Worm (Caenorhabditis elegans) whole organism, late embryonic: ENCODE results near the gene kin-20.

Experiments
- ama-1 ChIP-seq: fragments of 150-350 bp; optimal IDR thresholded peaks from 2 replicates; lab custom pipeline; 2014
- fkh-10 ChIP-seq: fragments of 150-350 bp; optimal IDR thresholded peaks from 2 replicates; lab custom pipeline; 2014; ENCODE audit warnings: missing biosample characterization, missing genetic modification reagents, missing genetic modification characterization
- hlh-6 ChIP-seq: sonication (generic microtip); optimal IDR thresholded peaks from 2 replicates; lab custom pipeline; 2016; ENCODE audit warnings: missing genotype, missing genetic modification characterization, missing compliant biosample characterization
- pqm-1 ChIP-seq: sonication (generic microtip); optimal IDR thresholded peaks from 2 replicates; lab custom pipeline; 2016; ENCODE audit warnings: missing genetic modification characterization, missing compliant biosample characterization
- rnt-1 ChIP-seq: sonication (generic microtip); optimal IDR thresholded peaks from 2 replicates; lab custom pipeline; 2016; ENCODE audit warnings: missing genetic modification characterization, missing compliant biosample characterization
- unc-86 ChIP-seq: sonication (generic microtip); optimal IDR thresholded peaks from 2 replicates; lab custom pipeline; 2016; ENCODE audit warnings: missing genetic modification characterization, missing compliant biosample characterization
- zip-5 ChIP-seq: sonication (generic microtip); optimal IDR thresholded peaks from 2 replicates; lab custom pipeline; 2016; ENCODE audit warnings: missing genetic modification characterization, missing compliant biosample characterization
- ztf-16 ChIP-seq: sonication (generic microtip); optimal IDR thresholded peaks from 2 replicates; lab custom pipeline; 2017; ENCODE audit warnings: missing genetic modification characterization, missing compliant biosample characterization

ce11 chrX:15297396-15297827 lies 19.8 kb upstream of the kin-20 start:
- TF ChIP-seq ztf-16 (tag; lab: Kevin White, UChicago) (peak; percentile 23), pqm-1 (no peak), rnt-1 (tag; lab: Kevin White, UChicago) (peak; percentile 12), ama-1 (no peak), hlh-6 (tag; lab: Kevin White, UChicago) (peak; percentile 75), fkh-10 (GFP tag; lab: Kevin White, UChicago) (no peak), zip-5 (tag; lab: Kevin White, UChicago) (peak; percentile 38), unc-86 (peak; percentile 28)
